Fruit fly (Drosophila melanogaster): ENCODE results near the gene ND-13B.
A peak's percentile ranks its signal among the peaks of the same experiment; 100 is the strongest.

ND-13B gene

DNA sequence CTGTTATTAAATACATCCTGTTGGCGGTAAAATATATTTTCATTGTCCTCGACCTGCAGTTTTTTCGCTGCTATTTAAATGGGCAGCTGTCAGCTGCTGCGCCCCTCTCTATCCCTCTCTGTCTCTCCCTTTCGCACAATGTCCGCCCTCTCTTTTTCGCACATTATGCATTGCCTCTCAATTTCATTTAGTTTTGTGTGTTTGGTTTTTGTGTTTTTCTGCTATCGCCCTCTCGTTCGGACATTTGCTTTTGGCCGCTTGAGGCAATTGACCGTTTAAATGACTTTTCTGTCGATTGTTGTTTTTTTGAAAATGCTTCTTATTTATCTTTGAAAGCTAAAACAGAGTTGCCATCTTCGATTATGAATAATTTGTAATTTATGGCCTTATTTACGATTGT, 19.0 kb downstream of the ND-13B start (continued):
- peak; percentile 3 for TF ChIP-seq da (GFP tag; optimal IDR thresholded peaks at IDR 0.05)
- TF ChIP-seq phol (tag; optimal IDR thresholded peaks at IDR 0.05) = no peak
- TF ChIP-seq bab2 (GFP tag; optimal IDR thresholded peaks at IDR 0.05) = no peak
- no peak for TF ChIP-seq HHEX (GFP tag; optimal IDR thresholded peaks at IDR 0.05)
- no peak for TF ChIP-seq CG4328 (GFP tag; optimal IDR thresholded peaks at IDR 0.05)
- TF ChIP-seq fru (optimal IDR thresholded peaks at IDR 0.05) = no peak

DNA sequence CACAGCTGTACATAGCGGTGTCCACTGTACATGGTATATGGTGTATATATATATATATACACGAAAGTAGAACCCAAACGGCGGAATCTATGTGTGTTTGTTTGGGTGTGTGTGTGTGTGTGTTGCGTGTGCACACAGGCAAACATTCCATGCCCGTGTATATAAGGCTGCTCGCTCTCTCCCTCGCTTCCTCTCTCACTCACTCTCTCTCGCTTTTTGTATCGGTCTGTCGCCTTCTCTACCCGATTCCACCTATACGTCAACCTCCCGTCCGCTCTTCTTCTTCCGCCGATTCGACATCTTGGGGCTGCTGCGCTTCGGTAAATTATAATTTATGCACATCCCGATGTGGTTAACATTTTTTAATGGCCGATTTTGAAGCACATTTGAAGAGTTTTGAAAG, 19.8 kb downstream of the ND-13B start:
- no peak for TF ChIP-seq otp (GFP tag; IDR thresholded peaks at IDR 0.05)
- TF ChIP-seq CG3995 (GFP tag; optimal IDR thresholded peaks at IDR 0.05) = no peak
- TF ChIP-seq B-H2 (GFP tag; optimal IDR thresholded peaks at IDR 0.05) = no peak
- TF ChIP-seq CG8290 (GFP tag; optimal IDR thresholded peaks at IDR 0.05) = no peak
- TF ChIP-seq CG8290 (tag; optimal IDR thresholded peaks at IDR 0.05) = peak in 1 of 2 experiments; percentile 33
- TF ChIP-seq CG8478 (optimal IDR thresholded peaks at IDR 0.05) = no peak
- TF ChIP-seq H2.0 (GFP tag; IDR thresholded peaks at IDR 0.05) = no peak
- no peak for TF ChIP-seq ttk (GFP tag; IDR thresholded peaks at IDR 0.05)
- TF ChIP-seq ewg (GFP tag; optimal IDR thresholded peaks at IDR 0.05) = no peak
- TF ChIP-seq chinmo (GFP tag; IDR thresholded peaks at IDR 0.05; ENCODE audit: partially characterized antibody) = 0 out of 4 replicates have a peak, but pooled peaks have one; percentile 65
- no peak for TF ChIP-seq inv (GFP tag; IDR thresholded peaks at IDR 0.05; ENCODE audit: partially characterized antibody)
- TF ChIP-seq gsb (GFP tag; IDR thresholded peaks at IDR 0.05) = no peak
- no peak for TF ChIP-seq Blimp-1 (GFP tag; optimal IDR thresholded peaks at IDR 0.05)
- TF ChIP-seq Hr39 (optimal IDR thresholded peaks at IDR 0.05) = no peak
- peak; percentile 24 for TF ChIP-seq HLHmδ (GFP tag; optimal IDR thresholded peaks at IDR 0.05)
- TF ChIP-seq esg (GFP tag; conservative IDR thresholded peaks at IDR 0.05) = no peak
- no peak for TF ChIP-seq MESR4 (GFP tag; optimal IDR thresholded peaks at IDR 0.05)
- no peak for TF ChIP-seq Dp (GFP tag; optimal IDR thresholded peaks at IDR 0.05)
- 0 out of 2 replicates have a peak, but pooled peaks have one; percentile 41 for TF ChIP-seq CG4360 (GFP tag; IDR thresholded peaks at IDR 0.05)
- no peak for TF ChIP-seq CG10267 (tag; optimal IDR thresholded peaks at IDR 0.05)
- TF ChIP-seq CG42726 (GFP tag; IDR thresholded peaks at IDR 0.05; ENCODE audit: partially characterized antibody) = no peak
- TF ChIP-seq CG6689 (GFP tag; IDR thresholded peaks at IDR 0.05) = no peak
- TF ChIP-seq HmgZ (tag; optimal IDR thresholded peaks at IDR 0.05) = no peak
- TF ChIP-seq az2 (GFP tag; optimal IDR thresholded peaks at IDR 0.05) = no peak
- peak; percentile 27 for TF ChIP-seq salm (tag; optimal IDR thresholded peaks at IDR 0.05)
- TF ChIP-seq Gug (GFP tag; IDR thresholded peaks at IDR 0.05) = no peak
- no peak for TF ChIP-seq CG33213 (GFP tag; optimal IDR thresholded peaks at IDR 0.05)
- TF ChIP-seq Ada2b (GFP tag; IDR thresholded peaks at IDR 0.05) = no peak
- no peak for TF ChIP-seq onecut (GFP tag; IDR thresholded peaks at IDR 0.05)
- TF ChIP-seq schlank (tag; optimal IDR thresholded peaks at IDR 0.05) = no peak
- no peak for TF ChIP-seq Mes4 (GFP tag; optimal IDR thresholded peaks at IDR 0.05)
- no peak for TF ChIP-seq slou (GFP tag; optimal IDR thresholded peaks at IDR 0.05)
- TF ChIP-seq aop (GFP tag; IDR thresholded peaks at IDR 0.05) = no peak
- TF ChIP-seq grn (GFP tag; optimal IDR thresholded peaks at IDR 0.05) = no peak
- no peak for TF ChIP-seq CG9817 (tag; optimal IDR thresholded peaks at IDR 0.05)
- TF ChIP-seq run (tag; optimal IDR thresholded peaks at IDR 0.05) = no peak
- TF ChIP-seq CG12155 (GFP tag; optimal IDR thresholded peaks at IDR 0.05) = no peak
- no peak for TF ChIP-seq CG1024 (GFP tag; IDR thresholded peaks at IDR 0.05)
- peak; percentile 21; the same call in 1 of the 2 replicates for TF ChIP-seq Adf1 (GFP tag; IDR thresholded peaks at IDR 0.05)
- TF ChIP-seq sisA (GFP tag; IDR thresholded peaks at IDR 0.05) = no peak
- TF ChIP-seq dysf (GFP tag; IDR thresholded peaks at IDR 0.05) = no peak
- no peak for TF ChIP-seq CG12942 (GFP tag; optimal IDR thresholded peaks at IDR 0.05)
- no peak for TF ChIP-seq CG8944 (GFP tag; optimal IDR thresholded peaks at IDR 0.05)
- no peak for TF ChIP-seq Awh (GFP tag; IDR thresholded peaks at IDR 0.05)
- no peak for TF ChIP-seq ci (GFP tag; IDR thresholded peaks at IDR 0.05)
- TF ChIP-seq Scr (GFP tag; IDR thresholded peaks at IDR 0.05; ENCODE audit: partially characterized antibody) = 0 out of 2 replicates have a peak, but pooled peaks have one; percentile 13
- TF ChIP-seq Hsf (GFP tag; optimal IDR thresholded peaks at IDR 0.05) = no peak
